Fruit fly (Drosophila melanogaster) whole organism, pupa: ENCODE data around the gene CG42586.

Experiments used
- CG10348 ChIP-seq: fragments of 200-800 bp; sonication (Bioruptor generic); IDR thresholded peaks from 2 replicates; pipeline ENCODE4 v1.3.6; 2022; ENCODE audit warnings: missing biosample characterization, missing genetic modification characterization
- CG12605 ChIP-seq: fragments of 200-800 bp; sonication (Bioruptor generic); IDR thresholded peaks from 2 replicates; pipeline ENCODE4 v1.3.6; 2022; ENCODE audit warnings: missing biosample characterization, missing genetic modification characterization
- CG17806 ChIP-seq: fragments of 200-800 bp; sonication (Bioruptor generic); optimal IDR thresholded peaks from 2 replicates; lab custom pipeline; 2018; ENCODE audit warnings: missing biosample characterization, mild to moderate bottlenecking, missing genetic modification characterization, moderate library complexity
- CG9948 ChIP-seq: fragments of 200-800 bp; sonication (Bioruptor generic); optimal IDR thresholded peaks from 2 replicates; lab custom pipeline; 2018; ENCODE audit warnings: missing biosample characterization, mild to moderate bottlenecking, missing genetic modification characterization, moderate library complexity
- D1 ChIP-seq: fragments of 200-800 bp; sonication (Bioruptor generic); optimal IDR thresholded peaks from 2 replicates; lab custom pipeline; 2018; ENCODE audit warnings: missing biosample characterization, mild to moderate bottlenecking, missing genetic modification characterization, moderate library complexity
- rn ChIP-seq: fragments of 200-800 bp; sonication (Bioruptor generic); IDR thresholded peaks from 2 replicates; pipeline ENCODE4 v1.3.6; 2022; ENCODE audit warnings: missing biosample characterization, missing genetic modification characterization

- TF ChIP-seq rn (GFP tag; lab: Robert Waterston, UW) = no peak
- no peak for TF ChIP-seq CG10348
- TF ChIP-seq D1 = no peak
- TF ChIP-seq CG17806 = no peak
- TF ChIP-seq CG12605 (GFP tag; lab: Robert Waterston, UW) = no peak
- no peak for TF ChIP-seq CG9948 (tag; lab: Kevin White, UChicago)
Observed at dm6 chr2L:14712245-14712644, 29.4 kb downstream of the CG42586 start, which contains the start of gene CG15282.
